Worm (Caenorhabditis elegans): ENCODE data around the gene clec-36.

DNA sequence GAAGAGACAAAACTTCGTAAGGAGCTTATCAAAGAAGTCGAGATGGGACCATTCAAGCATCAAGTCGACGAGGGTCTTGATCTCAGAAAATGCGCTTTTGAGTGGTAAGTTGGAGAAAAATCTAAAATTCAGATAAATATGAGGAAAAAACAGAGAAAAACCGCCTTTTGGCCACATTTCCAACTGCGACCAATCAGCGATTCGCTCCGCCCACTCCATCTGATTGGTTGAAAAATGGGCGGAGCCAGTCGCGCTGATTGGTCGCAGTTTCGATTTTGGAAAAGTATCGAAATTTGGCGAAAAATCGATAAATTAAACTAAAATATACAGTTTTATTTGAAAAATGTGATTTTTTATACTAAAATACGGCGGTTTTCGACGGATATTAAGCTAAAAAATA, 36.6 kb downstream of the clec-36 start:
- TF ChIP-seq nhr-77 (tag; optimal IDR thresholded peaks at IDR 0.05): no peak
- TF ChIP-seq unc-62 (GFP tag; optimal IDR thresholded peaks at IDR 0.05): no peak
- TF ChIP-seq ama-1 (optimal IDR thresholded peaks at IDR 0.05): no peak
- TF ChIP-seq fkh-4 (tag; optimal IDR thresholded peaks at IDR 0.05; ENCODE audit: borderline replicate concordance): no peak
- TF ChIP-seq zip-4 (GFP tag; optimal IDR thresholded peaks at IDR 0.05): no peak
- no peak for TF ChIP-seq elt-2 (tag; optimal IDR thresholded peaks at IDR 0.05)
- TF ChIP-seq elt-3 (tag; optimal IDR thresholded peaks at IDR 0.05): no peak
- TF ChIP-seq ztf-11 (tag; optimal IDR thresholded peaks at IDR 0.05): no peak
- TF ChIP-seq ceh-82 (tag; optimal IDR thresholded peaks at IDR 0.05): no peak
- TF ChIP-seq egl-27 (tag; optimal IDR thresholded peaks at IDR 0.05): no peak
